Fruit fly (Drosophila melanogaster): ENCODE results near the gene sdk.

- TF ChIP-seq psq (optimal IDR thresholded peaks at IDR 0.05), result no peak
- no peak for TF ChIP-seq Sin3A (optimal IDR thresholded peaks at IDR 0.05)
- no peak for TF ChIP-seq Myc (optimal IDR thresholded peaks at IDR 0.05)
- TF ChIP-seq insv (optimal IDR thresholded peaks at IDR 0.05), result no peak
- no peak for TF ChIP-seq ttk (optimal IDR thresholded peaks at IDR 0.05)
- no peak for TF ChIP-seq h (optimal IDR thresholded peaks at IDR 0.05)
These were observed 26.7 kb downstream of the sdk start for dm6 chrX:713249-713898.

Measured in Kc167 (cell line).